Fruit fly (Drosophila melanogaster) whole organism, wandering third instar larva: ENCODE results near the gene CG6154.

ENCODE experiments used
- br ChIP-seq: fragments of 200-800 bp; sonication (Bioruptor generic); optimal IDR thresholded peaks from 2 replicates; lab custom pipeline; 2016; ENCODE audit warnings: missing biosample characterization, missing genetic modification characterization
- h ChIP-seq: fragments of 200-800 bp; sonication (Bioruptor generic); optimal IDR thresholded peaks from 3 replicates; lab custom pipeline; 2016; ENCODE audit warnings: missing biosample characterization, mild to moderate bottlenecking, missing genetic modification characterization
- usp ChIP-seq: fragments of >200 bp; optimal IDR thresholded peaks from 2 replicates; lab custom pipeline; 2017; ENCODE audit warnings: missing biosample characterization, missing genetic modification characterization

DNA sequence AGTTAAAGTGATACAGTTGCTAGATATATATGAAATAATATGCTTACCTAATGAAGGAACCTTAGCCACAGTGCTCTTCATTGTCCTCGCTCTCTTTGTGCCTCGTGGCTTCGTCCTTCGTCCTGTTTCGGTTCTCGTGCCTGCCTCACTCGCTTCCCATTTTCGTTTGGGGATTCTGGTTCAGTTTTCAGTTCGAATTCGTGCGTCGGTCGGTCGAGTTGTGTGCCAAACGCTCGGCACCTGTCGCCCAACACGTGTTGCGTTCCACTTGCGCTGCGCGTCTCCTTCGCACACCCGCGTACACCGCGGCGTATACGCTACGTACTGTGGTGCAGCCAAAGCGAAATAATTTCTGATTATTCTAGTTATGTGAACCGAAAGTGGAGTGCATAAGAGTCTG is at the start of gene CG6154:
- no peak for TF ChIP-seq usp
- TF ChIP-seq h (GFP tag; lab: Kevin White, UChicago): no peak
- TF ChIP-seq br (GFP tag; lab: Kevin White, UChicago): no peak
